Worm (Caenorhabditis elegans) whole organism, late embryonic: ENCODE measurements around the gene prp-8.

Experiments
- ceh-9 ChIP-seq: sonication (generic microtip); optimal IDR thresholded peaks from 2 replicates; lab custom pipeline; 2016; ENCODE audit warnings: mild to moderate bottlenecking, missing genetic modification characterization, inconsistent platforms, missing compliant biosample characterization
- pha-2 ChIP-seq: sonication (generic microtip); optimal IDR thresholded peaks from 2 replicates; lab custom pipeline; 2017; ENCODE audit warnings: mild to moderate bottlenecking, missing genetic modification characterization, missing compliant biosample characterization
- rnt-1 ChIP-seq: sonication (generic microtip); optimal IDR thresholded peaks from 2 replicates; lab custom pipeline; 2016; ENCODE audit warnings: missing genetic modification characterization, missing compliant biosample characterization

- no peak for TF ChIP-seq rnt-1 (tag; lab: Kevin White, UChicago)
- no peak for TF ChIP-seq ceh-9 (tag; lab: Kevin White, UChicago)
- no peak for TF ChIP-seq pha-2 (tag; lab: Kevin White, UChicago)
These were observed 48.3 kb upstream of the prp-8 start for ce11 chrIII:8115877-8116276.
